Fruit fly (Drosophila melanogaster) S2 (cell line): ENCODE data around the gene CG5435.

Experiments used
- CG8478 ChIP-seq: fragments of >200 bp; optimal IDR thresholded peaks from 2 replicates; lab custom pipeline; 2018
- CTCF ChIP-seq, 2 experiments: fragments of >200 bp; optimal IDR thresholded peaks; 2 replicates each; lab custom pipeline; 2018

DNA sequence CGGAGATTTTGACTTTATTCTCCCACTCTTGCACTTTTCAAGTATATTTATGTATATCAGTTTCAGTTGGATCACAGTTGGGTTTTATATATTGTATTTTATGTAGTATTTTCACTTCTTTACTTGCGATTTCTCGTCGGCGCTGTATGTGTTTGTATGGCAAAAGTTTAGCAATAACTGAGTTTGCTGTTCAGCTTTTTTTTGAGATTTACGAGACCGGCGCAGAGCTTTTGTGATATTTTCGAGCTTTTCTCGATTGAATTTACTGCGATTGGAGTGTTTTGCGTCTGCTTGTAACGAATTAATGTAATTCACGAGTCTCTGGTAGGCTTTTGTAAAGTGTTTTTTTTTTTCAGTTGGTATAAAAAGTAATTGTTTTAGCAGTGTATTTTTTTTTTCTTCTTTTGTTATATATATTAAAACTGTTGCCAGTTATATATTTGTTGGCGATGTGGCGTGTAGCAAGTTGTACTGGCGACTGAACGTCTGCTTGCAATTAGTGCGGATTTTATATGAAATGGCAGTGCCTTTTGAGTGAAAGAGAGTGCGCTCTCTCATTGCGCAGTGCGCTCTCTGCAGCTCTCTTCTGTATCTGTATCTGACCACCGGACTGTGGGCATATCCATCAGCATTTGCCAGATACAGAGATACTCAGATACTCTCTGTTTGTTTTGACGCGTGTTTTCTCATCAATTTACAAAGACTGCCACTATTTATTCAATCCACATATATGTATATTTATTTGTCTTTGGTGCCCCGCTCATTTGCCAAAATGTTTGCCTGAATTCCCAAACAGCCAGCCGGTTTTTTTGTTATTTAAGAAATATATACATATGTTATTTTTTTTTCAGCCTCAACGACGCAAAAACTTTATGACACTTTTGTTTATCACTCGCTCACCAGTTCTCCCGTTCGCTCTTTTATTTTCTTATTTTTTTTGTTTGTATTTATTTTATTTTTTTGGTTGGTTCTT, 30.4 kb upstream of the CG5435 start:
- TF ChIP-seq CG8478 (lab: Kevin White, UChicago) (no peak), CTCF (optimal IDR thresholded peaks at IDR 0.05; lab: Kevin White, UChicago) (no peak)
